Worm (Caenorhabditis elegans): ENCODE results near the gene Y57G11C.8.
A peak's percentile ranks its signal among the peaks of the same experiment; 100 is the strongest.

The Y57G11C.8 gene

ce11 chrIV:14764719-14765173, 16.9 kb upstream of the Y57G11C.8 start:
- TF ChIP-seq dmd-4 (tag; optimal IDR thresholded peaks at IDR 0.05; ENCODE audit: borderline replicate concordance) (no peak), pros-1 (tag; optimal IDR thresholded peaks at IDR 0.05) (no peak), pat-9 (tag; optimal IDR thresholded peaks at IDR 0.05) (no peak), tbx-7 (tag; optimal IDR thresholded peaks at IDR 0.05) (no peak)

ce11 chrIV:14765336-14765735, 16.3 kb upstream of the Y57G11C.8 start, which contains the start of gene Y57G11C.5:
Y57G11C.5 (minus strand) TSS chrIV:14765436.
- no peak for TF ChIP-seq ceh-22 (tag; optimal IDR thresholded peaks at IDR 0.05)
- no peak for TF ChIP-seq eyg-1 (tag; optimal IDR thresholded peaks at IDR 0.05)
- TF ChIP-seq unc-86 (tag; optimal IDR thresholded peaks at IDR 0.05) = no peak
- no peak for TF ChIP-seq unc-3 (GFP tag; conservative IDR thresholded peaks at IDR 0.05)
- TF ChIP-seq unc-3 (tag; optimal IDR thresholded peaks at IDR 0.05) = no peak
- no peak for TF ChIP-seq ceh-18 (tag; optimal IDR thresholded peaks at IDR 0.05)
- no peak for TF ChIP-seq unc-42 (tag; optimal IDR thresholded peaks at IDR 0.05)
- TF ChIP-seq nfya-1 (tag; optimal IDR thresholded peaks at IDR 0.05) = no peak
- no peak for TF ChIP-seq pat-9 (tag; optimal IDR thresholded peaks at IDR 0.05)
- no peak for TF ChIP-seq odd-2 (tag; optimal IDR thresholded peaks at IDR 0.05)
- no peak for TF ChIP-seq sox-2 (GFP tag; IDR thresholded peaks at IDR 0.05)
- no peak for TF ChIP-seq K02D7.2 (tag; optimal IDR thresholded peaks at IDR 0.05)
- TF ChIP-seq syd-9 (tag; optimal IDR thresholded peaks at IDR 0.05) = no peak
- no peak for TF ChIP-seq C08G9.2 (tag; optimal IDR thresholded peaks at IDR 0.05)

DNA sequence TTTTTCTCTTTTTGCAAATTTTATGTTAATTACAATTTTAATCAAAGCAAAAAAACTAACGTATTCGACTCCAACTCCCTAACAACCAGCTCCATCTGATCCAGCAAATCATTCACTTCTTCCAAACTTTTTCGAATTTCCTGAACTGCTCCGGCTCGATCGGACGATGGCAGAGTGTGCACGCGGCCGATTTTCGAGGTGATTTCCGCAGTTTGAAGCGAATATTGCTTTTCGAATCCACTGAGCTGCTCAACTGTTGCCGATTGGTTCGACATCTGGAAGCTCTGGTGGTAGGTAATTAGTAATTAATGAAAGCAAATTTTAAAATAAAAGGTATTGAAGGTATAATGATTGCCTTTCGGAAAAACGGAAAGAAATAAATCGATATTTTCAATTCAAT, 15.3 kb upstream of the Y57G11C.8 start, which contains the start of gene vti-1:
vti-1 (minus strand) TSS at position 284 of the 400 bp plus-strand sequence.
- TF ChIP-seq ceh-14 (tag; optimal IDR thresholded peaks at IDR 0.05) (no peak), unc-3 (GFP tag; conservative IDR thresholded peaks at IDR 0.05) (no peak), unc-3 (tag; optimal IDR thresholded peaks at IDR 0.05) (no peak), hlh-8 (tag; optimal IDR thresholded peaks at IDR 0.05) (no peak), pax-1 (tag; optimal IDR thresholded peaks at IDR 0.05) (no peak), dve-1 (tag; optimal IDR thresholded peaks at IDR 0.05) (no peak), unc-42 (tag; optimal IDR thresholded peaks at IDR 0.05) (no peak), ceh-30 (tag; optimal IDR thresholded peaks at IDR 0.05) (no peak), ceh-6 (GFP tag; optimal IDR thresholded peaks at IDR 0.05) (no peak), fkh-6 (tag; optimal IDR thresholded peaks at IDR 0.05) (no peak)

DNA sequence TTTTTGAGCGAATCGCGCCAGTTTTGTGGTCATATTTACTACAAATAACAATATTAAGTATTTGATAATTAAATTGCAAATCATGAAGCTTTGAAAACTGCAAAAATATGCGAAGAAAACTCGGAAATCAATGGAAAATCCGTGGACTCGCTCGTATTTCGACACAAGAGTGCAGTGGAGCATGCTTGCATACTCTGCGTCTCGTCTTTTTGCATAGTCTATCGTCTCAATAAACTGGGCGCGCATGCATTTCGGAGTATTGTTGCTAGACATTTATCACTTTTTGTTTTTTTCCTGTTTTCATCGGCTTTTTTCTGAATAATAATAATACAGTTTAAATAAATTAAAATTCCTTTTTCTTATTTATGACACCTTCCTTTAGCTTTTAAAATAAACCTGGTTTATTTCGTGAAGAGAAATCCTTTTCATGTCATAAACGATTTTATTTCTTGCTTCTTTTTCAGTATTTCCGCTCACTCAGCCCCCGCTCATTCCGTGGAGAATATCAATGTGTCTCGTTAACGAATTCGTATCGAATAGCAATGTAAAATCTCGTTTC, 13.9 kb upstream of the Y57G11C.8 start, which contains the start of the genes mrps-7 and Y57G11C.3:
mrps-7 (minus strand) TSS at position 38 of the 559 bp plus-strand sequence.
Y57G11C.3 (plus strand) TSS at position 509 of the 559 bp plus-strand sequence.
- no peak for TF ChIP-seq elt-4 (tag; optimal IDR thresholded peaks at IDR 0.05)
- TF ChIP-seq ceh-48 (tag; optimal IDR thresholded peaks at IDR 0.05) = peak; percentile 72
- TF ChIP-seq ttx-3 (tag; optimal IDR thresholded peaks at IDR 0.05) = no peak
- TF ChIP-seq dve-1 (tag; optimal IDR thresholded peaks at IDR 0.05) = peak; percentile 79
- TF ChIP-seq ceh-24 (tag; optimal IDR thresholded peaks at IDR 0.05) = no peak
- TF ChIP-seq madf-2 (tag; optimal IDR thresholded peaks at IDR 0.05) = peak; percentile 15
- TF ChIP-seq ref-2 (tag; optimal IDR thresholded peaks at IDR 0.05) = no peak
- TF ChIP-seq elt-2 (tag; optimal IDR thresholded peaks at IDR 0.05) = peak; percentile 51
- peak; percentile 55 for TF ChIP-seq tbx-2 (tag; optimal IDR thresholded peaks at IDR 0.05)
- no peak for TF ChIP-seq fax-1 (tag; optimal IDR thresholded peaks at IDR 0.05)
- peak; percentile 49 for TF ChIP-seq unc-42 (tag; optimal IDR thresholded peaks at IDR 0.05)
- no peak for TF ChIP-seq ceh-22 (tag; optimal IDR thresholded peaks at IDR 0.05)
- peak; percentile 6 for TF ChIP-seq unc-86 (tag; optimal IDR thresholded peaks at IDR 0.05)
- TF ChIP-seq ceh-34 (tag; optimal IDR thresholded peaks at IDR 0.05) = peak; percentile 30
- peak; percentile 19 for TF ChIP-seq pros-1 (tag; optimal IDR thresholded peaks at IDR 0.05)
- no peak for TF ChIP-seq pha-2 (tag; optimal IDR thresholded peaks at IDR 0.05)
- TF ChIP-seq gmeb-2 (tag; optimal IDR thresholded peaks at IDR 0.05) = no peak
- peak; percentile 24 for TF ChIP-seq ztf-16 (tag; optimal IDR thresholded peaks at IDR 0.05)
- TF ChIP-seq T23F11.4 (GFP tag; optimal IDR thresholded peaks at IDR 0.05) = no peak
- TF ChIP-seq ceh-30 (tag; optimal IDR thresholded peaks at IDR 0.05) = peak; percentile 84
- peak; percentile 57 for TF ChIP-seq ceh-31 (tag; optimal IDR thresholded peaks at IDR 0.05)
- no peak for TF ChIP-seq ceh-6 (GFP tag; optimal IDR thresholded peaks at IDR 0.05)
- peak; percentile 81 for TF ChIP-seq unc-55 (GFP tag; optimal IDR thresholded peaks at IDR 0.05)
- TF ChIP-seq hlh-30 (tag; optimal IDR thresholded peaks at IDR 0.05; ENCODE audit: insufficient read depth) = peak; percentile 44
- peak; percentile 80 for TF ChIP-seq pax-1 (tag; optimal IDR thresholded peaks at IDR 0.05)
- TF ChIP-seq nfya-1 (tag; optimal IDR thresholded peaks at IDR 0.05) = peak; percentile 80
- TF ChIP-seq ceh-18 (tag; optimal IDR thresholded peaks at IDR 0.05) = peak; percentile 54
